Fruit fly (Drosophila melanogaster) Kc167 (cell line): ENCODE results near the gene CG8944.

ENCODE experiments used
- Sin3A ChIP-seq: fragments of >200 bp; optimal IDR thresholded peaks from 2 replicates; lab custom pipeline; 2018; ENCODE audit warnings: missing external identifiers
- psq ChIP-seq: fragments of >200 bp; optimal IDR thresholded peaks from 2 replicates; lab custom pipeline; 2017; ENCODE audit warnings: missing external identifiers

dm6 chrX:15769457-15769856, 23.4 kb upstream of the CG8944 start, which contains the start of gene CG33172:
- TF ChIP-seq psq (lab: Kevin White, UChicago) (no peak), Sin3A (lab: Kevin White, UChicago) (no peak)
